Worm (Caenorhabditis elegans) whole organism, L3 larva: ENCODE data around the gene Y105C5B.25.

Experiments used
- ceh-16 ChIP-seq: sonication (generic microtip); optimal IDR thresholded peaks from 2 replicates; lab custom pipeline; 2017; ENCODE audit warnings: missing biosample characterization, missing genetic modification characterization
- egl-5 ChIP-seq: fragments of 150-350 bp; optimal IDR thresholded peaks from 2 replicates; lab custom pipeline; 2017; ENCODE audit warnings: missing biosample characterization, missing genetic modification reagents, missing genetic modification characterization, inconsistent platforms
- fkh-10 ChIP-seq: sonication (generic microtip); optimal IDR thresholded peaks from 2 replicates; lab custom pipeline; 2017; ENCODE audit warnings: missing biosample characterization, missing genetic modification reagents, missing genetic modification characterization
- lin-39 ChIP-seq: fragments of 150-350 bp; optimal IDR thresholded peaks from 2 replicates; lab custom pipeline; 2018; ENCODE audit warnings: missing biosample characterization, missing genetic modification reagents, missing genetic modification characterization
- nhr-11 ChIP-seq: fragments of 150-350 bp; optimal IDR thresholded peaks from 2 replicates; lab custom pipeline; 2014; ENCODE audit warnings: missing biosample characterization, missing genetic modification characterization
- pha-4 ChIP-seq: fragments of 150-350 bp; optimal IDR thresholded peaks from 2 replicates; lab custom pipeline; 2014; ENCODE audit warnings: missing biosample characterization, missing genetic modification reagents, missing genetic modification characterization
- skn-1 ChIP-seq: fragments of 150-350 bp; optimal IDR thresholded peaks from 2 replicates; lab custom pipeline; 2014; ENCODE audit warnings: missing biosample characterization, missing genetic modification characterization

DNA sequence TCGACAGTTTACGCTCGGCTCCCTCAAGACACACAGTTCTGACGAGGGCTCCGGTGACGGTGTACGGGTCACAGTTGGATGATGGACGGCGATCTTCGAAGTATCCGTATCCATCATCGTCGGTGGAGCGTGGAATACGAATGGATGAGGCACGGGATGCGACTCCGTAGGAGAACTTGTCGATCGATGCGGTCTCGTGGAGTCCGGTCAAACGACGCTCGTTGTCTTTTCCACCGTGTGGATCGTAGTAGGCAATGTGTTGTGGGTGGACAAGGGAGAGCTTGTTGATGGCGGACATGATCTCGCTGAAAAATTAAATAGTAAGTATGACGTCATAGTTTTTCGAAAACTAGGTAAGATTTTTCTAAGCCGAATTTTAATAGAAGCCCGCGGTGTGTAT lies 21.0 kb upstream of the Y105C5B.25 start:
- TF ChIP-seq lin-39 (tag; lab: Kevin White, UChicago): no peak
- no peak for TF ChIP-seq skn-1
- no peak for TF ChIP-seq nhr-11 (tag; lab: Kevin White, UChicago)
- TF ChIP-seq egl-5 (tag; lab: Kevin White, UChicago): no peak
- no peak for TF ChIP-seq pha-4
- TF ChIP-seq ceh-16: no peak
- no peak for TF ChIP-seq fkh-10 (GFP tag; lab: Kevin White, UChicago)
